Fruit fly (Drosophila melanogaster) whole organism, embryonic: ENCODE results near the gene Chro.

ENCODE experiments used
- Adf1 ChIP-seq: fragments of 200-800 bp; sonication (Bioruptor generic); IDR thresholded peaks from 2 replicates; pipeline ENCODE4 v1.3.6; 2022; ENCODE audit warnings: missing biosample characterization, missing genetic modification characterization
- Aef1 ChIP-seq: fragments of 200-800 bp; sonication (Bioruptor generic); IDR thresholded peaks from 3 replicates; pipeline ENCODE4 v1.3.6; 2022; ENCODE audit warnings: missing biosample characterization, missing genetic modification characterization
- Blimp-1 ChIP-seq: fragments of 200-800 bp; sonication (Bioruptor generic); optimal IDR thresholded peaks from 3 replicates; lab custom pipeline; 2018; ENCODE audit warnings: missing biosample characterization, missing genetic modification characterization, mild to moderate bottlenecking, moderate library complexity, missing genetic modification reagents
- CG10565 ChIP-seq: fragments of 200-800 bp; sonication (Bioruptor generic); optimal IDR thresholded peaks from 3 replicates; lab custom pipeline; 2016; ENCODE audit warnings: missing biosample characterization, mild to moderate bottlenecking, missing genetic modification characterization
- CG13123 ChIP-seq: fragments of 200-800 bp; sonication (Bioruptor generic); optimal IDR thresholded peaks from 2 replicates; lab custom pipeline; 2016; ENCODE audit warnings: missing biosample characterization, missing genetic modification characterization
- CG1832 ChIP-seq: fragments of 200-800 bp; sonication (Bioruptor generic); optimal IDR thresholded peaks from 2 replicates; lab custom pipeline; 2017; ENCODE audit warnings: missing biosample characterization, mild to moderate bottlenecking, missing genetic modification characterization, inconsistent platforms
- CG2199 ChIP-seq: fragments of 200-800 bp; sonication (Bioruptor generic); IDR thresholded peaks from 3 replicates; pipeline ENCODE4 v1.3.6; 2022; ENCODE audit warnings: missing biosample characterization, missing genetic modification characterization
- CG2712 ChIP-seq: fragments of 200-800 bp; optimal IDR thresholded peaks from 3 replicates; lab custom pipeline; 2019; ENCODE audit warnings: missing biosample characterization, mild to moderate bottlenecking, missing genetic modification characterization, moderate library complexity
- CG3163 ChIP-seq: fragments of 200-800 bp; sonication (Bioruptor generic); optimal IDR thresholded peaks from 3 replicates; lab custom pipeline; 2016; ENCODE audit warnings: missing biosample characterization, missing genetic modification characterization
- CG5180 ChIP-seq: fragments of 200-800 bp; sonication (Bioruptor generic); optimal IDR thresholded peaks from 3 replicates; lab custom pipeline; 2017; ENCODE audit warnings: missing biosample characterization, missing genetic modification characterization, mild to moderate bottlenecking, moderate library complexity, missing genetic modification reagents
- CG5245 ChIP-seq: fragments of 200-800 bp; sonication (Bioruptor generic); optimal IDR thresholded peaks from 3 replicates; lab custom pipeline; 2016; ENCODE audit warnings: missing biosample characterization, missing genetic modification characterization
- CG5953 ChIP-seq: fragments of 200-800 bp; sonication (Bioruptor generic); IDR thresholded peaks from 2 replicates; pipeline ENCODE4 v1.3.6; 2022; ENCODE audit warnings: missing biosample characterization, missing genetic modification characterization
- CG6654 ChIP-seq: fragments of 200-800 bp; sonication (Bioruptor generic); optimal IDR thresholded peaks from 2 replicates; lab custom pipeline; 2017; ENCODE audit warnings: missing biosample characterization, mild to moderate bottlenecking, missing genetic modification characterization
- CG7987 ChIP-seq: fragments of 200-800 bp; sonication (Bioruptor generic); optimal IDR thresholded peaks from 2 replicates; lab custom pipeline; 2018; ENCODE audit warnings: missing biosample characterization, mild to moderate bottlenecking, missing genetic modification characterization, moderate library complexity
- CG9876 ChIP-seq: fragments of 200-800 bp; sonication (Bioruptor generic); optimal IDR thresholded peaks from 2 replicates; lab custom pipeline; 2016; ENCODE audit warnings: missing biosample characterization, missing genetic modification characterization
- CG9932 ChIP-seq: fragments of 200-800 bp; sonication (Bioruptor generic); IDR thresholded peaks from 2 replicates; pipeline ENCODE4 v1.3.6; 2022; ENCODE audit warnings: missing biosample characterization, missing genetic modification characterization
- Dip3 ChIP-seq: fragments of 200-800 bp; sonication (Bioruptor generic); optimal IDR thresholded peaks from 3 replicates; lab custom pipeline; 2016; ENCODE audit warnings: missing biosample characterization, missing genetic modification characterization
- Fer1 ChIP-seq: fragments of 200-800 bp; sonication (Bioruptor generic); optimal IDR thresholded peaks from 2 replicates; lab custom pipeline; 2017; ENCODE audit warnings: missing biosample characterization, mild to moderate bottlenecking, missing genetic modification characterization
- Gsc ChIP-seq: fragments of 200-800 bp; sonication (Bioruptor generic); IDR thresholded peaks from 2 replicates; pipeline ENCODE4 v1.3.6; 2022; ENCODE audit warnings: missing biosample characterization, missing genetic modification characterization
- HmgD ChIP-seq: fragments of 200-800 bp; sonication (Bioruptor generic); optimal IDR thresholded peaks from 3 replicates; lab custom pipeline; 2016; ENCODE audit warnings: missing biosample characterization, missing genetic modification characterization
- Lhr ChIP-seq: fragments of 200-800 bp; sonication (Bioruptor generic); optimal IDR thresholded peaks from 3 replicates; lab custom pipeline; 2017; ENCODE audit warnings: mild to moderate bottlenecking, missing biosample characterization, missing genetic modification reagents, missing genetic modification characterization
- Lpt ChIP-seq: fragments of >200 bp; optimal IDR thresholded peaks from 2 replicates; lab custom pipeline; 2018; ENCODE audit warnings: missing biosample characterization, missing genetic modification characterization
- Meics ChIP-seq: fragments of 200-800 bp; sonication (Bioruptor generic); optimal IDR thresholded peaks from 2 replicates; lab custom pipeline; 2017; ENCODE audit warnings: missing biosample characterization, mild to moderate bottlenecking, missing genetic modification characterization
- NFAT ChIP-seq: fragments of 200-800 bp; sonication (Bioruptor generic); IDR thresholded peaks from 2 replicates; pipeline ENCODE4 v1.3.6; 2022; ENCODE audit warnings: missing biosample characterization, missing genetic modification characterization
- NK7.1 ChIP-seq: fragments of 200-800 bp; sonication (Bioruptor generic); optimal IDR thresholded peaks from 3 replicates; lab custom pipeline; 2016; ENCODE audit warnings: missing biosample characterization, missing genetic modification characterization
- NfI ChIP-seq: fragments of 200-800 bp; sonication (Bioruptor generic); optimal IDR thresholded peaks from 3 replicates; lab custom pipeline; 2018; ENCODE audit warnings: missing biosample characterization, mild to moderate bottlenecking, missing genetic modification characterization, moderate library complexity
- Poxn ChIP-seq: fragments of 200-800 bp; sonication (Bioruptor generic); IDR thresholded peaks from 2 replicates; pipeline ENCODE4 v1.3.6; 2022; ENCODE audit warnings: missing biosample characterization, missing genetic modification characterization
- Tbp ChIP-seq: fragments of >200 bp; optimal IDR thresholded peaks from 2 replicates; lab custom pipeline; 2018; ENCODE audit warnings: missing biosample characterization, missing genetic modification characterization
- abd-A ChIP-seq: fragments of 200-800 bp; sonication (Bioruptor generic); optimal IDR thresholded peaks from 3 replicates; lab custom pipeline; 2019; ENCODE audit warnings: missing biosample characterization, mild to moderate bottlenecking, missing genetic modification characterization, moderate library complexity
- al ChIP-seq: fragments of 200-800 bp; sonication (Bioruptor generic); IDR thresholded peaks from 2 replicates; pipeline ENCODE4 v1.3.6; 2022; ENCODE audit warnings: missing biosample characterization, missing genetic modification characterization
- bbx ChIP-seq: fragments of 200-800 bp; sonication (Bioruptor generic); IDR thresholded peaks from 2 replicates; pipeline ENCODE4 v1.3.6; 2022; ENCODE audit warnings: missing biosample characterization, missing genetic modification characterization; ENCODE audit not compliant: partially characterized antibody
- btn ChIP-seq: fragments of 200-800 bp; sonication (Bioruptor generic); optimal IDR thresholded peaks from 2 replicates; lab custom pipeline; 2016; ENCODE audit warnings: missing biosample characterization, missing genetic modification characterization
- corto ChIP-seq: fragments of 200-800 bp; sonication (Bioruptor generic); optimal IDR thresholded peaks from 2 replicates; lab custom pipeline; 2016; ENCODE audit warnings: missing biosample characterization, mild to moderate bottlenecking, missing genetic modification characterization, moderate library complexity
- croc ChIP-seq: fragments of 200-800 bp; sonication (Bioruptor generic); conservative IDR thresholded peaks from 3 replicates; pipeline ENCODE4 v1.3.6; 2022; ENCODE audit warnings: missing biosample characterization, missing genetic modification characterization
- dpn ChIP-seq, 2 experiments: fragments of 200-800 bp; sonication (Bioruptor generic); optimal IDR thresholded peaks; 3 replicates each; lab custom pipeline; 2016; ENCODE audit warnings: missing biosample characterization in 2 of 2, missing genetic modification characterization in 2 of 2
- dysf ChIP-seq: fragments of 200-800 bp; sonication (Bioruptor generic); IDR thresholded peaks from 3 replicates; pipeline ENCODE4 v1.3.6; 2022; ENCODE audit warnings: missing biosample characterization, missing genetic modification characterization
- fd102C ChIP-seq: fragments of 200-800 bp; sonication (Bioruptor generic); optimal IDR thresholded peaks from 2 replicates; lab custom pipeline; 2018; ENCODE audit warnings: missing biosample characterization, mild to moderate bottlenecking, missing genetic modification characterization, moderate library complexity
- fd3F ChIP-seq: fragments of 200-800 bp; sonication (Bioruptor generic); optimal IDR thresholded peaks from 2 replicates; lab custom pipeline; 2018; ENCODE audit warnings: missing biosample characterization, mild to moderate bottlenecking, missing genetic modification characterization, moderate library complexity
- fu2 ChIP-seq: fragments of 200-800 bp; sonication (Bioruptor generic); optimal IDR thresholded peaks from 2 replicates; lab custom pipeline; 2016; ENCODE audit warnings: missing biosample characterization, missing genetic modification characterization
- kni ChIP-seq: fragments of 200-800 bp; sonication (Bioruptor generic); optimal IDR thresholded peaks from 3 replicates; lab custom pipeline; 2017; ENCODE audit warnings: mild to moderate bottlenecking, missing biosample characterization, missing genetic modification reagents, missing genetic modification characterization
- lmd ChIP-seq: fragments of 200-800 bp; sonication (Bioruptor generic); IDR thresholded peaks from 2 replicates; pipeline ENCODE4 v1.3.6; 2022; ENCODE audit warnings: missing biosample characterization, missing genetic modification characterization
- nerfin-1 ChIP-seq: fragments of 200-800 bp; sonication (Bioruptor generic); optimal IDR thresholded peaks from 3 replicates; lab custom pipeline; 2019; ENCODE audit warnings: missing biosample characterization, mild to moderate bottlenecking, missing genetic modification characterization, moderate library complexity
- prd ChIP-seq, 3 experiments: fragments of >200 bp in 2 of 3; fragments of 200-800 bp in 1 of 3; sonication (Bioruptor generic) in 1 of 3; optimal IDR thresholded peaks in 2 of 3; IDR thresholded peaks in 1 of 3; 2 replicates in 2 of 3; 3 replicates in 1 of 3; pipeline versions ENCODE4 v1.3.6 to Lab custom; 2017 to 2022; ENCODE audit warnings: missing biosample characterization in 1 of 3, missing genetic modification characterization in 1 of 3
- repo ChIP-seq: fragments of 200-800 bp; sonication (Bioruptor generic); optimal IDR thresholded peaks from 2 replicates; lab custom pipeline; 2016; ENCODE audit warnings: missing biosample characterization, missing genetic modification characterization
- sens-2 ChIP-seq: fragments of 200-800 bp; sonication (Bioruptor generic); IDR thresholded peaks from 2 replicates; pipeline ENCODE4 v1.3.6; 2022; ENCODE audit warnings: missing biosample characterization, missing genetic modification characterization
- sim ChIP-seq: fragments of 200-800 bp; sonication (Bioruptor generic); IDR thresholded peaks from 2 replicates; pipeline ENCODE4 v1.3.6; 2022; ENCODE audit warnings: missing biosample characterization, missing genetic modification characterization
- so ChIP-seq: fragments of 200-800 bp; sonication (Bioruptor generic); IDR thresholded peaks from 3 replicates; pipeline ENCODE4 v1.3.6; 2022; ENCODE audit warnings: missing biosample characterization, missing genetic modification characterization
- usp ChIP-seq: fragments of >200 bp; optimal IDR thresholded peaks from 2 replicates; lab custom pipeline; 2017; ENCODE audit warnings: missing biosample characterization, missing genetic modification characterization
- vvl ChIP-seq: fragments of 200-800 bp; sonication (Bioruptor generic); IDR thresholded peaks from 2 replicates; pipeline ENCODE4 v1.3.6; 2022; ENCODE audit warnings: missing biosample characterization, missing genetic modification characterization

Chro gene

DNA sequence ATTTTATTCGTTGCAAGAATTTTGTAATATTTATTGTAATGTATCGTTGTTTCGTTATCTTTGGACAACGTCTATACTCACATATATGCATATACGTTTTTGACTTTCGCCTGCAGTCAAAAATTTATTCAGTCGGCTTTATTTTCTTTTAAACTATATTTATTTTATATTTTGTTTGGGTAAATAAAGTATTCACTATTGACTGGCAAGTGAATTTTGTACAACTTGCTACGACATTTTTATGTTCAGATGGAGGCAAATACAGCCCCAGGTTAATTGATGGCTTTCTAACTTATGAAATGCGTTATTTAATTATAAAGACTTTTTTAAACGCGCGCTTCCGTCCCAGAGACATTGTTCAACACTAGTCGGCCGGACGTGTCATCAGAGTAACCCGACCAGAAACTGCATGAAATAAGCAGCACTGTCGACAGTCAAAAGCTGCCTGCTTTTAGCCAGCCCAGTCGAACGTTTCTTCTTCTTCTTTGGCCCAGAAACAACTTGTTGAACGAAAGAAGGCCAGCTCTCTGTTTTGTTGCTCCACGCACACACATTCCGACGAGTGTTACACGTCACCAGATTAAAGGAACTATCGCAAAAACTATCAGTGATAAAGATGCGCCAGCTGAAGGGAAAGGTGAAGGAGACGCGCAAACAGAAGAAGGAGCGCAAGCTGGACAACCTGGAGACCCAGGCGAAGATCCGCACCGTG is 15.3 kb downstream of the Chro start, which contains the start of gene CG33169 (continued):
- TF ChIP-seq Gsc (GFP tag; lab: Robert Waterston, UW) (no peak; the same call in 1 of the 2 replicates), CG5180 (GFP tag; lab: Kevin White, UChicago) (peak; percentile 90), CG9932 (GFP tag; lab: Robert Waterston, UW) (peak; percentile 94), CG3163 (GFP tag; lab: Kevin White, UChicago) (peak; percentile 77), CG7987 (GFP tag; lab: Kevin White, UChicago) (peak; percentile 92), NfI (GFP tag; lab: Kevin White, UChicago) (peak; percentile 90), sens-2 (GFP tag; lab: Robert Waterston, UW) (peak; percentile 26; the same call in 1 of the 2 replicates), CG10565 (GFP tag; lab: Kevin White, UChicago) (no peak), vvl (GFP tag; lab: Robert Waterston, UW) (peak; percentile 91), Meics (GFP tag; lab: Kevin White, UChicago) (peak; percentile 84), Dip3 (GFP tag; lab: Kevin White, UChicago) (peak; percentile 91), CG9876 (GFP tag; lab: Kevin White, UChicago) (peak; percentile 92), Fer1 (GFP tag; lab: Kevin White, UChicago) (no peak), CG6654 (GFP tag; lab: Kevin White, UChicago) (no peak), btn (GFP tag; lab: Kevin White, UChicago) (peak; percentile 66), CG5245 (GFP tag; lab: Kevin White, UChicago) (peak; percentile 62), Lpt (GFP tag; lab: Kevin White, UChicago) (no peak), repo (GFP tag; lab: Kevin White, UChicago) (peak; percentile 87), fd102C (GFP tag; lab: Kevin White, UChicago) (peak; percentile 70), Aef1 (GFP tag; lab: Robert Waterston, UW) (peak; percentile 89), fd3F (GFP tag; lab: Kevin White, UChicago) (peak; percentile 66), kni (GFP tag; lab: Kevin White, UChicago) (peak; percentile 79), Adf1 (GFP tag; lab: Robert Waterston, UW) (peak; percentile 74), Blimp-1 (GFP tag; lab: Kevin White, UChicago) (no peak), fu2 (GFP tag; lab: Kevin White, UChicago) (peak; percentile 91), lmd (peak; percentile 79), CG13123 (peak; percentile 60), sim (GFP tag; lab: Robert Waterston, UW) (no peak), Tbp (GFP tag; lab: Kevin White, UChicago) (no peak), croc (peak; percentile 56; the same call in 2 of the 3 replicates), CG2712 (tag; lab: Kevin White, UChicago) (peak; percentile 76), HmgD (GFP tag; lab: Kevin White, UChicago) (peak; percentile 98), CG1832 (GFP tag; lab: Kevin White, UChicago) (no peak), corto (GFP tag; lab: Kevin White, UChicago) (no peak), al (GFP tag; lab: Robert Waterston, UW) (peak; percentile 90), Lhr (GFP tag; lab: Kevin White, UChicago) (peak; percentile 94), dpn (GFP tag; optimal IDR thresholded peaks at IDR 0.05; lab: Kevin White, UChicago) (peak; percentile 89 to 95), usp (GFP tag; lab: Kevin White, UChicago) (no peak), so (GFP tag; lab: Robert Waterston, UW) (peak; percentile 71; the same call in 2 of the 3 replicates), NFAT (peak; percentile 96), Poxn (GFP tag; lab: Robert Waterston, UW) (no peak), abd-A (tag; lab: Kevin White, UChicago) (no peak), nerfin-1 (tag; lab: Kevin White, UChicago) (peak; percentile 60), CG2199 (peak; percentile 98), CG5953 (GFP tag; lab: Robert Waterston, UW) (peak; percentile 54; the same call in 1 of the 2 replicates), bbx (GFP tag; lab: Robert Waterston, UW) (peak; percentile 71), NK7.1 (GFP tag; lab: Kevin White, UChicago) (peak; percentile 78), prd (optimal IDR thresholded peaks at IDR 0.05; lab: Kevin White, UChicago) (no peak), prd (GFP tag; IDR thresholded peaks at IDR 0.05; lab: Robert Waterston, UW) (peak; percentile 82), dysf (GFP tag; lab: Robert Waterston, UW) (peak; percentile 83)
